In the genomic region with DNA sequence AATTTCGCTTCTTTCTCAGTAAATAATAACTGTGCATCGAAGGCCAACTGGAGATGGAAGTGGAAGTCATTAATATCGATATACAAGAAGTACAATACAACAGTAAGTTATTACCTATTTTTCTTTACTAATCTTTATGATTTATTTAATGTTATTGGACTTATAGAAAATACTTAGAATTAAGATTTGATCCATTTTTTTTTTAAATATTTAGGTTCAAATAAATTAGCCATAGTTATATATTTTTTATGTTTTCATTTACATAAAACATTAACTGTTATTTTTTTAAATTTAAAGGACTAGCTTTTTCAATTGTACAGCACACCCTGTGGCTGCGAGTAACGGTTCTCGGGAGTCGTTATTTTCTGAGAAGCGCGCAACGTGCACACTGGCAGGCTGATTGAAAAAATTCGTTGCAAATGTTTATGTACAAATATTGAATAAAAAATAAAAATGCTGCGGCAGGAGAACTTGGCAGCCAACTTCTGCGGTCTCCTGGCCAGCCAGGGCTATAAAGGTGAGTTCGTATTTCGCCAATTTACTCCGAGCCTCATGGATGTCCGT, we compare ENCODE assay signal across 3 fruit fly cellular contexts.
TF ChIP-seq lines count a peak whose summit lies in the region.

A gene (minus strand): TSS at position 51 of the 564 bp plus-strand sequence.
A gene (plus strand): TSS at position 368 of the 564 bp plus-strand sequence.

- no peak for TF ChIP-seq CTCF in whole organism, embryonic (GFP tag; optimal IDR thresholded peaks at IDR 0.05; lab: Kevin White, UChicago)

TF ChIP-seq in whole organism, adult, 20 proteins besides CTCF, POLR2A, EP300 and RAD21:
- TF ChIP-seq toe (GFP tag; optimal IDR thresholded peaks at IDR 0.05; lab: Kevin White, UChicago) (no peak), CG11617 (GFP tag; optimal IDR thresholded peaks at IDR 0.05; lab: Kevin White, UChicago) (no peak), ovo (GFP tag; optimal IDR thresholded peaks at IDR 0.05; lab: Kevin White, UChicago) (peak; percentile 69), tj (GFP tag; optimal IDR thresholded peaks at IDR 0.05; lab: Kevin White, UChicago) (no peak), CG5204 (GFP tag; optimal IDR thresholded peaks at IDR 0.05; lab: Kevin White, UChicago) (no peak), bab1 (GFP tag; optimal IDR thresholded peaks at IDR 0.05; lab: Kevin White, UChicago) (peak; percentile 25), CG7101 (tag; optimal IDR thresholded peaks at IDR 0.05; lab: Kevin White, UChicago) (no peak), cic (GFP tag; optimal IDR thresholded peaks at IDR 0.05; lab: Kevin White, UChicago) (no peak), CG1620 (GFP tag; optimal IDR thresholded peaks at IDR 0.05; lab: Kevin White, UChicago) (no peak), Clk (GFP tag; optimal IDR thresholded peaks at IDR 0.05; lab: Kevin White, UChicago) (no peak)

TF ChIP-seq in whole organism, embryonic, 481 proteins besides CTCF, POLR2A, EP300 and RAD21 (continues in another document):
- TF ChIP-seq CG7839 (tag; optimal IDR thresholded peaks at IDR 0.05; lab: Kevin White, UChicago) (no peak), Aef1 (GFP tag; IDR thresholded peaks at IDR 0.05; lab: Robert Waterston, UW) (no peak), CG15514 (GFP tag; optimal IDR thresholded peaks at IDR 0.05; lab: Kevin White, UChicago) (peak; percentile 34), CG17612 (GFP tag; IDR thresholded peaks at IDR 0.05; lab: Robert Waterston, UW) (no peak), Xrp1 (GFP tag; IDR thresholded peaks at IDR 0.05; lab: Robert Waterston, UW) (no peak), PHDP (tag; optimal IDR thresholded peaks at IDR 0.05; lab: Kevin White, UChicago) (peak; percentile 6), hkb (optimal IDR thresholded peaks at IDR 0.05; lab: Kevin White, UChicago) (no peak), hkb (GFP tag; IDR thresholded peaks at IDR 0.05; lab: Robert Waterston, UW) (no peak), CG6683 (GFP tag; optimal IDR thresholded peaks at IDR 0.05; lab: Kevin White, UChicago) (no peak), HLH54F (GFP tag; optimal IDR thresholded peaks at IDR 0.05; lab: Kevin White, UChicago) (no peak), CG4282 (GFP tag; optimal IDR thresholded peaks at IDR 0.05; lab: Kevin White, UChicago) (no peak), CG4424 (GFP tag; optimal IDR thresholded peaks at IDR 0.05; lab: Kevin White, UChicago) (no peak), CG16813 (GFP tag; IDR thresholded peaks at IDR 0.05; lab: Robert Waterston, UW; ENCODE audit: partially characterized antibody) (no peak), da (GFP tag; optimal IDR thresholded peaks at IDR 0.05; lab: Kevin White, UChicago) (no peak), CG9797 (GFP tag; optimal IDR thresholded peaks at IDR 0.05; lab: Kevin White, UChicago) (peak; percentile 74), Optix (GFP tag; IDR thresholded peaks at IDR 0.05; lab: Robert Waterston, UW) (no peak), danr (GFP tag; IDR thresholded peaks at IDR 0.05; lab: Robert Waterston, UW) (no peak), tx (GFP tag; optimal IDR thresholded peaks at IDR 0.05; lab: Kevin White, UChicago) (no peak), Xbp1 (GFP tag; optimal IDR thresholded peaks at IDR 0.05; lab: Kevin White, UChicago) (peak; percentile 8), fru (optimal IDR thresholded peaks at IDR 0.05; lab: Kevin White, UChicago) (no peak), Dref (GFP tag; IDR thresholded peaks at IDR 0.05; lab: Robert Waterston, UW) (no peak), CG2889 (GFP tag; IDR thresholded peaks at IDR 0.05; lab: Robert Waterston, UW) (no peak), row (GFP tag; IDR thresholded peaks at IDR 0.05; lab: Robert Waterston, UW) (peak; percentile 30; the same call in 1 of the 3 replicates), Pdp1 (GFP tag; optimal IDR thresholded peaks at IDR 0.05; lab: Kevin White, UChicago) (peak in 1 of 2 experiments; percentile 34), CG10959 (GFP tag; IDR thresholded peaks at IDR 0.05; lab: Robert Waterston, UW) (no peak), stwl (tag; optimal IDR thresholded peaks at IDR 0.05; lab: Kevin White, UChicago) (peak; percentile 71), CG11398 (GFP tag; optimal IDR thresholded peaks at IDR 0.05; lab: Kevin White, UChicago) (no peak), esg (GFP tag; conservative IDR thresholded peaks at IDR 0.05; lab: Robert Waterston, UW) (no peak), pfk (GFP tag; optimal IDR thresholded peaks at IDR 0.05; lab: Kevin White, UChicago) (no peak), pros (GFP tag; optimal IDR thresholded peaks at IDR 0.05; lab: Kevin White, UChicago) (no peak), CG11093 (GFP tag; IDR thresholded peaks at IDR 0.05; lab: Robert Waterston, UW) (no peak), CG8388 (GFP tag; optimal IDR thresholded peaks at IDR 0.05; lab: Kevin White, UChicago) (no peak), CG1529 (GFP tag; optimal IDR thresholded peaks at IDR 0.05; lab: Kevin White, UChicago) (no peak), CG15011 (GFP tag; optimal IDR thresholded peaks at IDR 0.05; lab: Kevin White, UChicago) (no peak), CG13424 (tag; optimal IDR thresholded peaks at IDR 0.05; lab: Kevin White, UChicago) (peak; percentile 2), lola (GFP tag; optimal IDR thresholded peaks at IDR 0.05; lab: Kevin White, UChicago) (no peak), CG31441 (GFP tag; IDR thresholded peaks at IDR 0.05; lab: Robert Waterston, UW) (no peak), shn (GFP tag; optimal IDR thresholded peaks at IDR 0.05; lab: Kevin White, UChicago) (no peak), maf-S (GFP tag; optimal IDR thresholded peaks at IDR 0.05; lab: Kevin White, UChicago) (no peak), disco-r (GFP tag; optimal IDR thresholded peaks at IDR 0.05; lab: Kevin White, UChicago) (no peak)

TF ChIP-seq in whole organism, prepupa, 60 proteins besides CTCF, POLR2A, EP300 and RAD21:
- TF ChIP-seq CG1621 (tag; optimal IDR thresholded peaks at IDR 0.05; lab: Kevin White, UChicago), result no peak
- TF ChIP-seq Eip78C (GFP tag; lab: Kevin White, UChicago), result peak; percentile 52
- TF ChIP-seq esn (GFP tag; optimal IDR thresholded peaks at IDR 0.05; lab: Kevin White, UChicago), result peak; percentile 6
TF ChIP-seq in whole organism, prepupa: peak in this region for 2.
